Fruit fly (Drosophila melanogaster) whole organism, embryonic: Measurements from ENCODE around the gene RabGGTa.
A peak's percentile ranks its signal among the peaks of the same experiment; 100 is the strongest.

Source experiments
- Abd-B ChIP-seq: fragments of 200-800 bp; sonication (Bioruptor generic); optimal IDR thresholded peaks from 2 replicates; lab custom pipeline; 2018; ENCODE audit warnings: missing biosample characterization, mild to moderate bottlenecking, missing genetic modification characterization, moderate library complexity
- Adf1 ChIP-seq: fragments of 200-800 bp; sonication (Bioruptor generic); IDR thresholded peaks from 2 replicates; pipeline ENCODE4 v1.3.6; 2022; ENCODE audit warnings: missing biosample characterization, missing genetic modification characterization
- Aef1 ChIP-seq: fragments of 200-800 bp; sonication (Bioruptor generic); IDR thresholded peaks from 3 replicates; pipeline ENCODE4 v1.3.6; 2022; ENCODE audit warnings: missing biosample characterization, missing genetic modification characterization
- B-H1 ChIP-seq: fragments of 200-800 bp; sonication (Bioruptor generic); IDR thresholded peaks from 3 replicates; pipeline ENCODE4 v1.3.6; 2022; ENCODE audit warnings: missing biosample characterization, missing genetic modification characterization
- CG10654 ChIP-seq: fragments of 200-800 bp; sonication (Bioruptor generic); optimal IDR thresholded peaks from 2 replicates; lab custom pipeline; 2016; ENCODE audit warnings: missing biosample characterization, missing genetic modification characterization
- CG10979 ChIP-seq: fragments of 200-800 bp; sonication (Bioruptor generic); optimal IDR thresholded peaks from 2 replicates; lab custom pipeline; 2018; ENCODE audit warnings: missing biosample characterization, mild to moderate bottlenecking, missing genetic modification characterization, moderate library complexity
- CG12071 ChIP-seq: fragments of 200-800 bp; sonication (Bioruptor generic); optimal IDR thresholded peaks from 3 replicates; lab custom pipeline; 2018; ENCODE audit warnings: missing biosample characterization, mild to moderate bottlenecking, missing genetic modification characterization
- CG12391 ChIP-seq: fragments of 200-800 bp; sonication (Bioruptor generic); optimal IDR thresholded peaks from 3 replicates; lab custom pipeline; 2018; ENCODE audit warnings: missing biosample characterization, mild to moderate bottlenecking, missing genetic modification characterization, moderate library complexity
- CG13775 ChIP-seq: fragments of 200-800 bp; sonication (Bioruptor generic); optimal IDR thresholded peaks from 3 replicates; lab custom pipeline; 2017; ENCODE audit warnings: missing biosample characterization, mild to moderate bottlenecking, missing genetic modification characterization
- CG14014 ChIP-seq: fragments of 200-800 bp; sonication (Bioruptor generic); IDR thresholded peaks from 2 replicates; pipeline ENCODE4 v1.3.6; 2022; ENCODE audit warnings: missing biosample characterization, missing genetic modification characterization
- CG14860 ChIP-seq: fragments of 200-800 bp; sonication (Bioruptor generic); IDR thresholded peaks from 3 replicates; pipeline ENCODE4 v1.3.6; 2022; ENCODE audit warnings: missing biosample characterization, missing genetic modification characterization; ENCODE audit not compliant: partially characterized antibody
- CG14965 ChIP-seq: fragments of 200-800 bp; sonication (Bioruptor generic); optimal IDR thresholded peaks from 2 replicates; lab custom pipeline; 2016; ENCODE audit warnings: missing biosample characterization, missing genetic modification characterization, borderline replicate concordance
- CG17359 ChIP-seq: fragments of 200-800 bp; sonication (Bioruptor generic); optimal IDR thresholded peaks from 3 replicates; lab custom pipeline; 2018; ENCODE audit warnings: missing biosample characterization, mild to moderate bottlenecking, missing genetic modification characterization, moderate library complexity
- CG17568 ChIP-seq: fragments of 200-800 bp; sonication (Bioruptor generic); optimal IDR thresholded peaks from 2 replicates; lab custom pipeline; 2018; ENCODE audit warnings: missing biosample characterization, mild to moderate bottlenecking, missing genetic modification characterization, moderate library complexity
- CG17802 ChIP-seq: fragments of 200-800 bp; sonication (Bioruptor generic); optimal IDR thresholded peaks from 2 replicates; lab custom pipeline; 2018; ENCODE audit warnings: missing biosample characterization, mild to moderate bottlenecking, missing genetic modification characterization, moderate library complexity
- CG18764 ChIP-seq: fragments of 200-800 bp; sonication (Bioruptor generic); optimal IDR thresholded peaks from 3 replicates; lab custom pipeline; 2016; ENCODE audit warnings: missing biosample characterization, missing genetic modification characterization
- CG2120 ChIP-seq: fragments of 200-800 bp; sonication (Bioruptor generic); optimal IDR thresholded peaks from 3 replicates; lab custom pipeline; 2016; ENCODE audit warnings: missing biosample characterization, missing genetic modification characterization
- CG31441 ChIP-seq: fragments of 200-800 bp; sonication (Bioruptor generic); IDR thresholded peaks from 2 replicates; pipeline ENCODE4 v1.3.6; 2022; ENCODE audit warnings: missing biosample characterization, missing genetic modification characterization
- CG3838 ChIP-seq: fragments of 200-800 bp; sonication (Bioruptor generic); optimal IDR thresholded peaks from 3 replicates; lab custom pipeline; 2016; ENCODE audit warnings: missing biosample characterization, missing genetic modification characterization
- CG4282 ChIP-seq: fragments of 200-800 bp; sonication (Bioruptor generic); optimal IDR thresholded peaks from 2 replicates; lab custom pipeline; 2016; ENCODE audit warnings: missing biosample characterization, missing genetic modification characterization
- CG4360 ChIP-seq: fragments of 200-800 bp; sonication (Bioruptor generic); IDR thresholded peaks from 2 replicates; pipeline ENCODE4 v1.3.6; 2022; ENCODE audit warnings: missing biosample characterization, missing genetic modification characterization
- D ChIP-seq, 2 experiments: fragments of 200-800 bp in 1 of 2; fragments of >200 bp in 1 of 2; sonication (Bioruptor generic) in 1 of 2; optimal IDR thresholded peaks; 2 replicates in 1 of 2; 3 replicates in 1 of 2; lab custom pipeline; 2017; ENCODE audit warnings: mild to moderate bottlenecking in 1 of 2, missing biosample characterization in 1 of 2, missing genetic modification characterization in 1 of 2, missing genetic modification reagents in 1 of 2
- Doc3 ChIP-seq: fragments of 200-800 bp; sonication (Bioruptor generic); IDR thresholded peaks from 3 replicates; pipeline ENCODE4 v1.3.6; 2022; ENCODE audit warnings: missing biosample characterization, missing genetic modification characterization; ENCODE audit not compliant: partially characterized antibody
- Drgx ChIP-seq: fragments of 200-800 bp; sonication (Bioruptor generic); IDR thresholded peaks from 2 replicates; pipeline ENCODE4 v1.3.6; 2022; ENCODE audit warnings: missing biosample characterization, missing genetic modification characterization
- HHEX ChIP-seq: fragments of 200-800 bp; sonication (Bioruptor generic); optimal IDR thresholded peaks from 3 replicates; lab custom pipeline; 2017; ENCODE audit warnings: missing biosample characterization, mild to moderate bottlenecking, missing genetic modification characterization, missing genetic modification reagents
- Hr78 ChIP-seq, 2 experiments: fragments of 200-800 bp in 1 of 2; fragments of >200 bp in 1 of 2; sonication (Bioruptor generic) in 1 of 2; optimal IDR thresholded peaks; 2 replicates each; lab custom pipeline; 2017 to 2019; ENCODE audit warnings: missing biosample characterization in 2 of 2, missing genetic modification characterization in 2 of 2, mild to moderate bottlenecking in 1 of 2, moderate library complexity in 1 of 2
- MTF-1 ChIP-seq: fragments of 200-800 bp; sonication (Bioruptor generic); optimal IDR thresholded peaks from 2 replicates; lab custom pipeline; 2018; ENCODE audit warnings: missing biosample characterization, mild to moderate bottlenecking, missing genetic modification characterization, borderline replicate concordance
- NFAT ChIP-seq: fragments of 200-800 bp; sonication (Bioruptor generic); IDR thresholded peaks from 2 replicates; pipeline ENCODE4 v1.3.6; 2022; ENCODE audit warnings: missing biosample characterization, missing genetic modification characterization
- Neu2 ChIP-seq: fragments of 200-800 bp; sonication (Bioruptor generic); optimal IDR thresholded peaks from 3 replicates; lab custom pipeline; 2016; ENCODE audit warnings: missing biosample characterization, missing genetic modification characterization, borderline replicate concordance
- Rfx ChIP-seq: fragments of 200-800 bp; sonication (Bioruptor generic); IDR thresholded peaks from 2 replicates; pipeline ENCODE4 v1.3.6; 2022; ENCODE audit warnings: missing biosample characterization, missing genetic modification characterization
- Sry-δ ChIP-seq: fragments of 200-800 bp; sonication (Bioruptor generic); optimal IDR thresholded peaks from 2 replicates; lab custom pipeline; 2016; ENCODE audit warnings: missing biosample characterization, missing genetic modification characterization
- Stat92E ChIP-seq, 3 experiments: fragments of >200 bp in 2 of 3; fragments of 200-800 bp in 1 of 3; sonication (Bioruptor generic) in 1 of 3; optimal IDR thresholded peaks; 2 replicates each; lab custom pipeline; 2017 to 2019; ENCODE audit warnings: missing biosample characterization in 3 of 3, missing genetic modification characterization in 3 of 3, mild to moderate bottlenecking in 1 of 3, moderate library complexity in 1 of 3
- ato ChIP-seq: fragments of 200-800 bp; sonication (Bioruptor generic); IDR thresholded peaks from 2 replicates; pipeline ENCODE4 v1.3.6; 2022; ENCODE audit warnings: missing biosample characterization, missing genetic modification characterization; ENCODE audit not compliant: partially characterized antibody
- az2 ChIP-seq: fragments of 200-800 bp; sonication (Bioruptor generic); optimal IDR thresholded peaks from 3 replicates; lab custom pipeline; 2016; ENCODE audit warnings: missing biosample characterization, missing genetic modification characterization
- cato ChIP-seq: fragments of 200-800 bp; sonication (Bioruptor generic); optimal IDR thresholded peaks from 2 replicates; lab custom pipeline; 2016; ENCODE audit warnings: missing biosample characterization, missing genetic modification characterization, borderline replicate concordance
- dati ChIP-seq: fragments of 200-800 bp; sonication (Bioruptor generic); IDR thresholded peaks from 2 replicates; pipeline ENCODE4 v1.3.6; 2022; ENCODE audit warnings: missing biosample characterization, missing genetic modification characterization
- dm ChIP-seq: fragments of 200-800 bp; sonication (Bioruptor generic); optimal IDR thresholded peaks from 3 replicates; lab custom pipeline; 2016; ENCODE audit warnings: missing biosample characterization, missing genetic modification characterization
- esg ChIP-seq: fragments of 200-800 bp; sonication (Bioruptor generic); conservative IDR thresholded peaks from 2 replicates; pipeline ENCODE4 v1.3.6; 2022; ENCODE audit warnings: missing biosample characterization, missing genetic modification characterization
- ewg ChIP-seq: fragments of 200-800 bp; sonication (Bioruptor generic); optimal IDR thresholded peaks from 3 replicates; lab custom pipeline; 2017; ENCODE audit warnings: mild to moderate bottlenecking, missing biosample characterization, missing genetic modification reagents, missing genetic modification characterization
- gem ChIP-seq: fragments of 200-800 bp; sonication (Bioruptor generic); optimal IDR thresholded peaks from 2 replicates; lab custom pipeline; 2019; ENCODE audit warnings: missing biosample characterization, mild to moderate bottlenecking, missing genetic modification characterization, moderate library complexity
- gt ChIP-seq: fragments of 200-800 bp; sonication (Bioruptor generic); IDR thresholded peaks from 2 replicates; pipeline ENCODE4 v1.3.6; 2022; ENCODE audit warnings: missing biosample characterization, missing genetic modification characterization
- lilli ChIP-seq: fragments of 200-800 bp; sonication (Bioruptor generic); optimal IDR thresholded peaks from 3 replicates; lab custom pipeline; 2016; ENCODE audit warnings: missing biosample characterization, missing genetic modification characterization
- nmo ChIP-seq: fragments of 200-800 bp; sonication (Bioruptor generic); optimal IDR thresholded peaks from 2 replicates; lab custom pipeline; 2018; ENCODE audit warnings: missing biosample characterization, mild to moderate bottlenecking, missing genetic modification characterization, moderate library complexity
- org-1 ChIP-seq: fragments of 200-800 bp; sonication (Bioruptor generic); optimal IDR thresholded peaks from 2 replicates; lab custom pipeline; 2017; ENCODE audit warnings: missing biosample characterization, missing genetic modification characterization
- pnt ChIP-seq: fragments of 200-800 bp; sonication (Bioruptor generic); optimal IDR thresholded peaks from 3 replicates; lab custom pipeline; 2016; ENCODE audit warnings: missing biosample characterization, missing genetic modification characterization
- row ChIP-seq: fragments of 200-800 bp; sonication (Bioruptor generic); IDR thresholded peaks from 3 replicates; pipeline ENCODE4 v1.3.6; 2022; ENCODE audit warnings: missing biosample characterization, missing genetic modification characterization
- stwl ChIP-seq: fragments of 200-800 bp; sonication (Bioruptor generic); optimal IDR thresholded peaks from 3 replicates; lab custom pipeline; 2018; ENCODE audit warnings: missing biosample characterization, mild to moderate bottlenecking, missing genetic modification characterization, moderate library complexity
- tgo ChIP-seq: fragments of 200-800 bp; sonication (Bioruptor generic); IDR thresholded peaks from 3 replicates; pipeline ENCODE4 v1.3.6; 2022; ENCODE audit warnings: missing biosample characterization, missing genetic modification characterization
- tio ChIP-seq: fragments of 200-800 bp; sonication (Bioruptor generic); optimal IDR thresholded peaks from 2 replicates; lab custom pipeline; 2017; ENCODE audit warnings: missing biosample characterization, missing genetic modification characterization, inconsistent platforms
- vfl ChIP-seq: fragments of 200-800 bp; sonication (Bioruptor generic); optimal IDR thresholded peaks from 2 replicates; lab custom pipeline; 2016; ENCODE audit warnings: missing biosample characterization, missing genetic modification characterization

Gene RabGGTa

dm6 chr3R:5111887-5112286, 16.0 kb upstream of the RabGGTa start (continued):
- TF ChIP-seq D (optimal IDR thresholded peaks at IDR 0.05; lab: Kevin White, UChicago) (no peak), D (GFP tag; optimal IDR thresholded peaks at IDR 0.05; lab: Kevin White, UChicago) (peak; percentile 9), nmo (GFP tag; lab: Kevin White, UChicago) (no peak), Abd-B (peak; percentile 5), CG3838 (GFP tag; lab: Kevin White, UChicago) (no peak), CG13775 (GFP tag; lab: Kevin White, UChicago) (no peak), Adf1 (GFP tag; lab: Robert Waterston, UW) (no peak), HHEX (GFP tag; lab: Kevin White, UChicago) (no peak), pnt (GFP tag; lab: Kevin White, UChicago) (no peak), CG12071 (no peak), tgo (no peak), CG14014 (GFP tag; lab: Robert Waterston, UW) (no peak), stwl (tag; lab: Kevin White, UChicago) (no peak), vfl (GFP tag; lab: Kevin White, UChicago) (no peak), esg (GFP tag; lab: Robert Waterston, UW) (no peak), CG17802 (no peak), CG17359 (no peak), CG10979 (tag; lab: Kevin White, UChicago) (peak; percentile 3), row (GFP tag; lab: Robert Waterston, UW) (peak; percentile 45; the same call in 2 of the 3 replicates), Doc3 (GFP tag; lab: Robert Waterston, UW) (no peak), Aef1 (no peak), az2 (GFP tag; lab: Kevin White, UChicago) (no peak), CG12391 (tag; lab: Kevin White, UChicago) (no peak), ato (GFP tag; lab: Robert Waterston, UW) (no peak), Rfx (GFP tag; lab: Robert Waterston, UW) (no peak), Sry-δ (GFP tag; lab: Kevin White, UChicago) (no peak), CG2120 (no peak), CG10654 (no peak), MTF-1 (GFP tag; lab: Kevin White, UChicago) (no peak), CG4282 (no peak), B-H1 (GFP tag; lab: Robert Waterston, UW) (no peak), Drgx (peak; percentile 23; the same call in 1 of the 2 replicates), CG14860 (no peak), CG4360 (peak; percentile 64), ewg (GFP tag; lab: Kevin White, UChicago) (no peak), gem (tag; lab: Kevin White, UChicago) (peak; percentile 22), gt (GFP tag; lab: Robert Waterston, UW) (no peak), CG31441 (no peak), Stat92E (GFP tag; optimal IDR thresholded peaks at IDR 0.05; lab: Kevin White, UChicago) (no peak), CG17568 (no peak), dm (no peak), tio (GFP tag; lab: Kevin White, UChicago) (no peak), dati (GFP tag; lab: Robert Waterston, UW) (no peak), CG18764 (GFP tag; lab: Kevin White, UChicago) (no peak), NFAT (GFP tag; lab: Robert Waterston, UW) (no peak), lilli (GFP tag; lab: Kevin White, UChicago) (no peak), CG14965 (no peak), org-1 (GFP tag; lab: Kevin White, UChicago) (no peak), Hr78 (GFP tag; optimal IDR thresholded peaks at IDR 0.05; lab: Kevin White, UChicago) (no peak), cato (GFP tag; lab: Kevin White, UChicago) (no peak), Neu2 (GFP tag; lab: Kevin White, UChicago) (no peak)
